Worm (Caenorhabditis elegans) whole organism, early embryonic: ENCODE results near the gene C08G9.1.
"Not testable (repeated sequence)": the region's sequence is repeated elsewhere in the genome, so short reads cannot be mapped to it uniquely, and the experiment has no call there.

Experiments
- B0310.2 ChIP-seq: sonication (generic microtip); optimal IDR thresholded peaks from 2 replicates; lab custom pipeline; 2016; ENCODE audit warnings: mild to moderate bottlenecking, missing genetic modification characterization, missing compliant biosample characterization
- F13C5.2 ChIP-seq: sonication (generic microtip); optimal IDR thresholded peaks from 2 replicates; lab custom pipeline; 2017; ENCODE audit warnings: mild to moderate bottlenecking, missing genetic modification characterization, inconsistent platforms, missing compliant biosample characterization
- aly-1 ChIP-seq: sonication (generic microtip); optimal IDR thresholded peaks from 2 replicates; lab custom pipeline; 2016; ENCODE audit warnings: missing genetic modification characterization, missing compliant biosample characterization
- ama-1 ChIP-seq: fragments of 150-350 bp; optimal IDR thresholded peaks from 2 replicates; lab custom pipeline; 2014
- ceh-13 ChIP-seq: fragments of 200-800 bp; sonication (Bioruptor generic); optimal IDR thresholded peaks from 2 replicates; lab custom pipeline; 2018; ENCODE audit warnings: mild to moderate bottlenecking, missing genetic modification characterization, missing compliant biosample characterization
- ceh-36 ChIP-seq: sonication (generic microtip); optimal IDR thresholded peaks from 2 replicates; lab custom pipeline; 2016; ENCODE audit warnings: missing genetic modification characterization, inconsistent platforms, missing compliant biosample characterization
- ets-7 ChIP-seq: sonication (generic microtip); optimal IDR thresholded peaks from 2 replicates; lab custom pipeline; 2016; ENCODE audit warnings: missing genotype, missing genetic modification characterization, missing compliant biosample characterization
- flt-1 ChIP-seq: fragments of 200-800 bp; sonication (Bioruptor generic); IDR thresholded peaks from 2 replicates; pipeline ENCODE4 v1.3.6; 2022; ENCODE audit warnings: missing genetic modification characterization, missing compliant biosample characterization
- hmbx-1 ChIP-seq: sonication (generic microtip); optimal IDR thresholded peaks from 2 replicates; lab custom pipeline; 2016; ENCODE audit warnings: mild to moderate bottlenecking, missing genetic modification characterization, missing compliant biosample characterization
- hmg-4 ChIP-seq: fragments of 200-800 bp; sonication (Bioruptor generic); optimal IDR thresholded peaks from 2 replicates; lab custom pipeline; 2018; ENCODE audit warnings: mild to moderate bottlenecking, missing genetic modification characterization, missing compliant biosample characterization
- hnd-1 ChIP-seq: sonication (generic microtip); optimal IDR thresholded peaks from 2 replicates; lab custom pipeline; 2016; ENCODE audit warnings: missing genetic modification characterization, missing compliant biosample characterization
- pes-1 ChIP-seq: fragments of 200-800 bp; sonication (Bioruptor generic); IDR thresholded peaks from 2 replicates; pipeline ENCODE4 v1.3.6; 2022; ENCODE audit warnings: missing genetic modification reagents, missing genetic modification characterization, missing compliant biosample characterization
- scrt-1 ChIP-seq: fragments of 200-800 bp; sonication (Bioruptor generic); IDR thresholded peaks from 2 replicates; pipeline ENCODE4 v1.3.6; 2022; ENCODE audit warnings: missing genetic modification characterization, missing compliant biosample characterization
- sea-1 ChIP-seq: fragments of 200-800 bp; sonication (Bioruptor generic); conservative IDR thresholded peaks from 2 replicates; pipeline ENCODE4 v1.3.6; 2022; ENCODE audit warnings: missing genetic modification characterization, missing compliant biosample characterization
- tbx-11 ChIP-seq: fragments of 200-800 bp; sonication (Bioruptor generic); IDR thresholded peaks from 2 replicates; pipeline ENCODE4 v1.3.6; 2022; ENCODE audit warnings: missing genetic modification characterization, missing compliant biosample characterization
- tbx-37 ChIP-seq: fragments of 200-800 bp; sonication (Bioruptor generic); conservative IDR thresholded peaks from 2 replicates; pipeline ENCODE4 v1.3.6; 2022; ENCODE audit warnings: missing genetic modification reagents, missing genetic modification characterization, missing compliant biosample characterization
- tra-4 ChIP-seq: sonication (generic microtip); optimal IDR thresholded peaks from 2 replicates; lab custom pipeline; 2017; ENCODE audit warnings: missing genetic modification characterization, missing compliant biosample characterization

C08G9.1 gene

ce11 chrIV:7628942-7629341 lies 29.6 kb upstream of the C08G9.1 start, which contains the start of gene F45E4.5:
Gene F45E4.5, minus strand, starts transcription at chrIV:7629042.
- TF ChIP-seq ets-7 (tag; lab: Kevin White, UChicago): no peak
- TF ChIP-seq scrt-1 (GFP tag; lab: Robert Waterston, UW): no peak
- no peak for TF ChIP-seq B0310.2 (tag; lab: Kevin White, UChicago)
- TF ChIP-seq aly-1 (tag; lab: Kevin White, UChicago): no peak
- no peak for TF ChIP-seq hmbx-1 (tag; lab: Kevin White, UChicago)
- TF ChIP-seq pes-1 (GFP tag; lab: Robert Waterston, UW): no peak
- TF ChIP-seq F13C5.2 (tag; lab: Kevin White, UChicago): no peak
- TF ChIP-seq ama-1 (lab: Kevin White, UChicago): no peak
- no peak for TF ChIP-seq ceh-13 (GFP tag; lab: Kevin White, UChicago)
- no peak for TF ChIP-seq flt-1 (GFP tag; lab: Robert Waterston, UW)
- no peak for TF ChIP-seq tbx-37 (GFP tag; lab: Robert Waterston, UW)
- no peak for TF ChIP-seq hmg-4
- TF ChIP-seq ceh-36 (tag; lab: Kevin White, UChicago): no peak
- no peak for TF ChIP-seq tbx-11 (GFP tag; lab: Robert Waterston, UW)
- TF ChIP-seq hnd-1: no peak

ce11 chrIV:7632535-7632934 lies 26.0 kb upstream of the C08G9.1 start, which contains the start of gene F45E4.6:
Gene F45E4.6, minus strand, starts transcription at chrIV:7632548.
- TF ChIP-seq tra-4 (tag; lab: Kevin White, UChicago) (no peak), aly-1 (tag; lab: Kevin White, UChicago) (no peak), pes-1 (GFP tag; lab: Robert Waterston, UW) (no peak), B0310.2 (tag; lab: Kevin White, UChicago) (no peak), F13C5.2 (tag; lab: Kevin White, UChicago) (no peak), ceh-13 (GFP tag; lab: Kevin White, UChicago) (no peak), ama-1 (lab: Kevin White, UChicago) (no peak), ets-7 (tag; lab: Kevin White, UChicago) (no peak), hmbx-1 (tag; lab: Kevin White, UChicago) (no peak), hnd-1 (no peak), scrt-1 (GFP tag; lab: Robert Waterston, UW) (no peak), ceh-36 (tag; lab: Kevin White, UChicago) (no peak), flt-1 (GFP tag; lab: Robert Waterston, UW) (no peak), sea-1 (GFP tag; lab: Robert Waterston, UW) (no peak)

ce11 chrIV:7633020-7633419 lies 25.5 kb upstream of the C08G9.1 start, which contains the start of gene plp-1:
Gene plp-1, plus strand, starts transcription at chrIV:7633360.
- TF ChIP-seq hmbx-1 (tag; lab: Kevin White, UChicago) (no peak), pes-1 (GFP tag; lab: Robert Waterston, UW) (no peak), hnd-1 (no peak), ama-1 (lab: Kevin White, UChicago) (no peak), B0310.2 (tag; lab: Kevin White, UChicago) (no peak), ceh-36 (tag; lab: Kevin White, UChicago) (no peak), ceh-13 (GFP tag; lab: Kevin White, UChicago) (no peak), tbx-37 (GFP tag; lab: Robert Waterston, UW) (no peak), tbx-11 (GFP tag; lab: Robert Waterston, UW) (no peak), F13C5.2 (tag; lab: Kevin White, UChicago) (no peak), tra-4 (tag; lab: Kevin White, UChicago) (no peak), flt-1 (GFP tag; lab: Robert Waterston, UW) (no peak), sea-1 (GFP tag; lab: Robert Waterston, UW) (no peak), ets-7 (tag; lab: Kevin White, UChicago) (no peak), hmg-4 (no peak), aly-1 (tag; lab: Kevin White, UChicago) (no peak), scrt-1 (GFP tag; lab: Robert Waterston, UW) (no peak)

- not testable (repeated sequence) for TF ChIP-seq ceh-13 (GFP tag; lab: Kevin White, UChicago); ets-7 (tag; lab: Kevin White, UChicago); aly-1 (tag; lab: Kevin White, UChicago)
These were observed 24.0 kb upstream of the C08G9.1 start, which contains the start of gene warf-1 for ce11 chrIV:7634578-7634977. Gene warf-1, plus strand, starts transcription at chrIV:7634786.

- TF ChIP-seq ama-1 (lab: Kevin White, UChicago): no peak
- TF ChIP-seq ets-7 (tag; lab: Kevin White, UChicago): no peak
- no peak for TF ChIP-seq tra-4 (tag; lab: Kevin White, UChicago)
These were observed 16.8 kb upstream of the C08G9.1 start, which contains the start of gene nep-16 for ce11 chrIV:7641758-7642157. Gene nep-16, minus strand, starts transcription at chrIV:7641858.

ce11 chrIV:7642971-7643370 lies 15.6 kb upstream of the C08G9.1 start, which contains the start of gene nlp-20:
Gene nlp-20, minus strand, starts transcription at chrIV:7643071.
- TF ChIP-seq tbx-37 (GFP tag; lab: Robert Waterston, UW): no peak
- TF ChIP-seq scrt-1 (GFP tag; lab: Robert Waterston, UW): no peak
- no peak for TF ChIP-seq hnd-1
- TF ChIP-seq ama-1 (lab: Kevin White, UChicago): no peak
- TF ChIP-seq pes-1 (GFP tag; lab: Robert Waterston, UW): no peak
- no peak for TF ChIP-seq tbx-11 (GFP tag; lab: Robert Waterston, UW)
- TF ChIP-seq ceh-36 (tag; lab: Kevin White, UChicago): no peak
- no peak for TF ChIP-seq hmbx-1 (tag; lab: Kevin White, UChicago)
- TF ChIP-seq hmg-4: no peak
- no peak for TF ChIP-seq tra-4 (tag; lab: Kevin White, UChicago)
- TF ChIP-seq aly-1 (tag; lab: Kevin White, UChicago): no peak
- TF ChIP-seq B0310.2 (tag; lab: Kevin White, UChicago): no peak
- no peak for TF ChIP-seq F13C5.2 (tag; lab: Kevin White, UChicago)
- TF ChIP-seq flt-1 (GFP tag; lab: Robert Waterston, UW): no peak
- no peak for TF ChIP-seq ets-7 (tag; lab: Kevin White, UChicago)
- no peak for TF ChIP-seq sea-1 (GFP tag; lab: Robert Waterston, UW)
- TF ChIP-seq ceh-13 (GFP tag; lab: Kevin White, UChicago): no peak

- TF ChIP-seq tra-4 (tag; lab: Kevin White, UChicago): no peak
- no peak for TF ChIP-seq ceh-36 (tag; lab: Kevin White, UChicago)
- no peak for TF ChIP-seq F13C5.2 (tag; lab: Kevin White, UChicago)
- no peak for TF ChIP-seq hmg-4
- TF ChIP-seq flt-1 (GFP tag; lab: Robert Waterston, UW): no peak
- no peak for TF ChIP-seq sea-1 (GFP tag; lab: Robert Waterston, UW)
These were observed 12.4 kb upstream of the C08G9.1 start, which contains the start of gene hmg-5 for ce11 chrIV:7646119-7646518. Gene hmg-5, minus strand, starts transcription at chrIV:7646219.
